Worm (Caenorhabditis elegans): ENCODE results near the gene ZK380.2.

The ZK380.2 gene

DNA sequence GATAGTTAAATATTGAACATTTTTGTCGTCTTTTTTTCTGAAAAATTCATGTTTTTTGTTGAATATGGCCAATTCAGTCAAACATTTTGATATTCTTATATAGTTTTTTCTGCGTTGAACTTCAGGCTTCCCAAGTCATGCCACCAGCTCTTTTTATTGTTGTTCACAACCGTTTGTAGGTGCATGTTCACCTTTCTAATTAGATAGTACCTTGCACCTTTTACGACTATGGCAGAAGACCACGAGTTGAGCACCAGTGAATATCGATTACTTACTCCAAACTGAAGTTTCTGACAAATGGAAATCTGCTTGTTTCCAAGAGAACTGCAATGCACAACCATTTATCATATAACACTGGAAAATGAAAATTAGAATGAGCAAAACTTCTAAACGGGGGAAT lies 44.6 kb downstream of the ZK380.2 start:
- no peak for TF ChIP-seq elt-1 (tag; optimal IDR thresholded peaks at IDR 0.05; ENCODE audit: borderline replicate concordance, insufficient read depth)
- no peak for TF ChIP-seq nhr-28 (tag; optimal IDR thresholded peaks at IDR 0.05)
- TF ChIP-seq nhr-12 (tag; optimal IDR thresholded peaks at IDR 0.05) = no peak
- TF ChIP-seq hlh-1 (tag; optimal IDR thresholded peaks at IDR 0.05) = no peak
- TF ChIP-seq sem-2 (GFP tag; optimal IDR thresholded peaks at IDR 0.05) = no peak
- no peak for TF ChIP-seq M03D4.4 (tag; optimal IDR thresholded peaks at IDR 0.05)
- no peak for TF ChIP-seq lin-32 (GFP tag; optimal IDR thresholded peaks at IDR 0.05)

DNA sequence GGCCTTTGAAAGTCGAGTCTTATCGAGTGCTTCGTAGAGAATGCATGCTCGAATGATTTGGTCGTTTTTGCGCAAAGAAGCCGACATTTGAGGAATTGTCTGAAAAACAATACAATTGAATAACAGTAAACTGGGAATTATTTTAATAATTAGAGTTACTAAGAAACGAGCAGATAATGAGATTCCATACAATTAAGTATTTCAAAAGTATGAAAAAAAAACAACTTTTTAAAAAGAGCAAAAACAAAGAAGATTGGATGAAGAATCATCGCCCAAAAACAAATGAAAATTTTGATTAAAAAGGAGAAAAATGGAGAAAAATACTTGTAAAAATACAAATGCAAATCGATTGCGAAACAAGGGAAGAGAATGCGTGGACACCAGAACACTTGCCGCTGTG lies 46.8 kb downstream of the ZK380.2 start, which contains the start of gene fbxa-170:
fbxa-170 (minus strand) TSS at position 101 of the 400 bp plus-strand sequence.
- TF ChIP-seq unc-120 (tag; optimal IDR thresholded peaks at IDR 0.05; ENCODE audit: poor library complexity, severe bottlenecking) (no peak), ztf-11 (tag; optimal IDR thresholded peaks at IDR 0.05) (no peak), ces-1 (GFP tag; optimal IDR thresholded peaks at IDR 0.05) (no peak), tbx-8 (GFP tag; optimal IDR thresholded peaks at IDR 0.05) (no peak), ceh-43 (GFP tag; optimal IDR thresholded peaks at IDR 0.05) (no peak), elt-3 (tag; optimal IDR thresholded peaks at IDR 0.05) (no peak), bed-3 (GFP tag; optimal IDR thresholded peaks at IDR 0.05) (no peak), sem-2 (GFP tag; optimal IDR thresholded peaks at IDR 0.05) (no peak), lin-13 (tag; optimal IDR thresholded peaks at IDR 0.05) (no peak), zip-8 (tag; optimal IDR thresholded peaks at IDR 0.05) (no peak), nhr-12 (tag; optimal IDR thresholded peaks at IDR 0.05) (no peak)

DNA sequence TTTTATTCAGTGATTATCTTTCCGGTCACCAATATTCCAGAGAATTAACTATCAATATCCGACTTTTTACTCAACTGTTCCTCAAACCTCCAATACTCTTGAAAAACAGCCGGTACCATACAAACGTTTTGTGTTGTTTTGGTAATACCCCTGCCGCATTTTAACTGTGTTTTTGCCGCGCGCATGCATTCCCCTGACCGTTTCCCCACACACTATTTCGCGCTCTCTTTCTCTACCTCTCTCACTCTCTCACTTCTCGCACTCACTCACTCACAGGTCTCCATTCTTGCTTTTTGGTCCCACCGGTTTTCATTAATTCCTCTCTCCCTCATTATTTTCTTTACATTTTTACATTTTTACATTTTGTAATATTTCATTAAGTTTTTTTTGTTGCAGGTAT lies 51.3 kb downstream of the ZK380.2 start, which contains the start of gene meg-4:
meg-4 (plus strand) TSS at position 397 of the 400 bp plus-strand sequence.
- TF ChIP-seq ztf-11 (tag; optimal IDR thresholded peaks at IDR 0.05) = no peak
- TF ChIP-seq cnd-1 (tag; optimal IDR thresholded peaks at IDR 0.05) = no peak
- TF ChIP-seq mep-1 (tag; optimal IDR thresholded peaks at IDR 0.05) = no peak
- TF ChIP-seq unc-62 (GFP tag; optimal IDR thresholded peaks at IDR 0.05) = no peak
- TF ChIP-seq pha-4 (tag; optimal IDR thresholded peaks at IDR 0.05) = no peak
- no peak for TF ChIP-seq flh-1 (GFP tag; optimal IDR thresholded peaks at IDR 0.05)
- TF ChIP-seq nhr-28 (tag; optimal IDR thresholded peaks at IDR 0.05) = no peak
- TF ChIP-seq elt-3 (tag; optimal IDR thresholded peaks at IDR 0.05) = no peak
- TF ChIP-seq ceh-43 (GFP tag; optimal IDR thresholded peaks at IDR 0.05) = no peak
- TF ChIP-seq ces-1 (GFP tag; optimal IDR thresholded peaks at IDR 0.05) = no peak
- no peak for TF ChIP-seq nhr-12 (tag; optimal IDR thresholded peaks at IDR 0.05)
- no peak for TF ChIP-seq snpc-4 (tag; optimal IDR thresholded peaks at IDR 0.05)
- TF ChIP-seq lsy-2 (tag; optimal IDR thresholded peaks at IDR 0.05) = no peak

Measured in whole organism, mixed stage, embryonic.